Worm (Caenorhabditis elegans) whole organism, L1 larva: ENCODE measurements around the gene B0250.7.

Experiments
- alr-1 ChIP-seq: fragments of 200-800 bp; sonication (Bioruptor generic); optimal IDR thresholded peaks from 2 replicates; lab custom pipeline; 2018; ENCODE audit warnings: borderline replicate concordance, mild to moderate bottlenecking, missing genetic modification characterization, missing compliant biosample characterization
- ama-1 ChIP-seq: fragments of 150-350 bp; optimal IDR thresholded peaks from 2 replicates; lab custom pipeline; 2014
- ceh-82 ChIP-seq, 3 experiments: fragments of 150-350 bp in 1 of 3; sonication (generic microtip) in 2 of 3; optimal IDR thresholded peaks; 2 replicates each; lab custom pipeline; 2014 to 2017; ENCODE audit warnings: missing biosample characterization in 3 of 3, missing genetic modification characterization in 3 of 3
- dpl-1 ChIP-seq, 3 experiments: fragments of 150-350 bp in 2 of 3; sonication (generic microtip) in 1 of 3; optimal IDR thresholded peaks; 2 replicates each; lab custom pipeline; 2014 to 2017; ENCODE audit warnings: missing biosample characterization in 3 of 3, missing genetic modification characterization in 3 of 3, missing genetic modification reagents in 3 of 3
- efl-3 ChIP-seq: fragments of 200-800 bp; sonication (Bioruptor generic); optimal IDR thresholded peaks from 2 replicates; lab custom pipeline; 2018; ENCODE audit warnings: mild to moderate bottlenecking, missing genetic modification characterization, missing compliant biosample characterization
- grh-1 ChIP-seq: fragments of 200-800 bp; sonication (Bioruptor generic); IDR thresholded peaks from 2 replicates; pipeline ENCODE4 v1.3.6; 2022; ENCODE audit warnings: missing genetic modification reagents, missing genetic modification characterization, missing compliant biosample characterization
- lin-39 ChIP-seq: fragments of 150-350 bp; optimal IDR thresholded peaks from 2 replicates; lab custom pipeline; 2014; ENCODE audit warnings: missing biosample characterization, missing genetic modification reagents, missing genetic modification characterization
- snpc-4 ChIP-seq: fragments of 150-350 bp; optimal IDR thresholded peaks from 2 replicates; lab custom pipeline; 2014; ENCODE audit warnings: missing biosample characterization, missing genetic modification characterization
- zip-4 ChIP-seq: fragments of 200-800 bp; sonication (Bioruptor generic); optimal IDR thresholded peaks from 2 replicates; lab custom pipeline; 2018; ENCODE audit warnings: mild to moderate bottlenecking, missing genetic modification characterization, moderate library complexity, missing compliant biosample characterization

- TF ChIP-seq dpl-1 (GFP tag; optimal IDR thresholded peaks at IDR 0.05; lab: Kevin White, UChicago) (no peak), zip-4 (GFP tag; lab: Kevin White, UChicago) (no peak), lin-39 (tag; lab: Kevin White, UChicago) (no peak), alr-1 (tag; lab: Kevin White, UChicago) (no peak), snpc-4 (tag; lab: Kevin White, UChicago) (no peak), grh-1 (no peak), ceh-82 (tag; optimal IDR thresholded peaks at IDR 0.05; lab: Kevin White, UChicago) (no peak), ama-1 (lab: Kevin White, UChicago) (no peak), efl-3 (GFP tag; lab: Kevin White, UChicago) (no peak)
These were observed 43.1 kb upstream of the B0250.7 start, which contains the start of gene Y38H6C.25 for ce11 chrV:20518927-20519326.
